Fruit fly (Drosophila melanogaster) Kc167 (cell line): ENCODE data around the gene BomBc3.

Experiments used
- Myc ChIP-seq: fragments of >200 bp; optimal IDR thresholded peaks from 2 replicates; lab custom pipeline; 2017; ENCODE audit warnings: missing external identifiers
- Sin3A ChIP-seq: fragments of >200 bp; optimal IDR thresholded peaks from 2 replicates; lab custom pipeline; 2018; ENCODE audit warnings: missing external identifiers
- h ChIP-seq: fragments of >200 bp; optimal IDR thresholded peaks from 3 replicates; lab custom pipeline; 2018; ENCODE audit warnings: missing external identifiers
- insv ChIP-seq: fragments of >200 bp; optimal IDR thresholded peaks from 3 replicates; lab custom pipeline; 2018; ENCODE audit warnings: missing external identifiers
- psq ChIP-seq: fragments of >200 bp; optimal IDR thresholded peaks from 2 replicates; lab custom pipeline; 2017; ENCODE audit warnings: missing external identifiers
- ttk ChIP-seq: sonication (Bioruptor generic); optimal IDR thresholded peaks from 2 replicates; lab custom pipeline; 2017; ENCODE audit warnings: missing external identifiers

The BomBc3 gene

dm6 chr3R:22103114-22103513 lies 16.2 kb downstream of the BomBc3 start, which contains the start of gene CG13407:
Gene CG13407, plus strand, starts transcription at chr3R:22103414.
- TF ChIP-seq Myc (lab: Kevin White, UChicago), result no peak
- TF ChIP-seq Sin3A (lab: Kevin White, UChicago), result no peak
- no peak for TF ChIP-seq insv (lab: Kevin White, UChicago)
- TF ChIP-seq h (lab: Kevin White, UChicago), result no peak
- no peak for TF ChIP-seq ttk (lab: Kevin White, UChicago)
- TF ChIP-seq psq (lab: Kevin White, UChicago), result no peak

DNA sequence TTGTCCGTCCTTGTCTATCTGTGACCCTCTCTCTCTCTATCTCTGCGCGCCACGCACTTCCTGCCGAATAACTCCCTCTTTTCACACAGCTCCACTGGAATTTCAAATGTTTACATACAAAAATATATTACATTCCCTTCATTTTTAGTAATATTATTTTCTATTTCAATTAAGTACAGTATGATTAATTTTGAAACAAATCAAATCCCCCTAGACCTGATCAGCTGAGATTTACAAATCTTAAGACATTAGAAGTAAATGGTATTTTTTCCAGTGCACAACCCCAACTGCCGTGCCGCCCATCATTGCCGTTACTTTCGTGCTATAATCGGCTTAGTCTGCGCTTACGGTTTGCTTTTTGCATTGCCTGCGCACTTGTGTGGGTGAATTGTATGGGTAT lies 21.4 kb downstream of the BomBc3 start:
- no peak for TF ChIP-seq Myc (lab: Kevin White, UChicago)

- no peak for TF ChIP-seq ttk (lab: Kevin White, UChicago)
- no peak for TF ChIP-seq psq (lab: Kevin White, UChicago)
These were observed 26.3 kb downstream of the BomBc3 start, which contains the start of gene Ir94a for dm6 chr3R:22113127-22113526. Gene Ir94a, plus strand, starts transcription at chr3R:22113427.

DNA sequence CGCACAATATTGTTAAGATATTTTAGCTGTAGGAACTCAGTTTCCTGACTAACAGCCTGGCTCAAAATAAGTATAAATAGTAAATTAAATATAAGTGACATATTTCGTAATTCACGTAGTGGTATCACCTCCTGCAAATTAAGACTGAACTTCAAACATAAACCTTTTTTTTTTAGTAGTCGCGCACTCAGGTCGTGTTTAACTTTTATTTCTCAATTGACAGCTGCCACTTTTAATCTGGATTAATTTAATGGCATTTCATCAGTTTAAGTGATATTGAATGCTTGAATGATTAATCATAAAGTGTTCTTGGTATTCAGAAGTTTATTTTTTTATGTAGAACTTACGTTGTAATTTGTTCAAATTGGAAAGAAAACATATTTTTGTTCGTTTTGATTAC lies 30.3 kb downstream of the BomBc3 start, which contains the start of gene Ir94b:
Gene Ir94b, minus strand, starts transcription at position 101 of the 400 bp plus-strand sequence.
- TF ChIP-seq psq (lab: Kevin White, UChicago) (no peak), ttk (lab: Kevin White, UChicago) (no peak), h (lab: Kevin White, UChicago) (no peak)

DNA sequence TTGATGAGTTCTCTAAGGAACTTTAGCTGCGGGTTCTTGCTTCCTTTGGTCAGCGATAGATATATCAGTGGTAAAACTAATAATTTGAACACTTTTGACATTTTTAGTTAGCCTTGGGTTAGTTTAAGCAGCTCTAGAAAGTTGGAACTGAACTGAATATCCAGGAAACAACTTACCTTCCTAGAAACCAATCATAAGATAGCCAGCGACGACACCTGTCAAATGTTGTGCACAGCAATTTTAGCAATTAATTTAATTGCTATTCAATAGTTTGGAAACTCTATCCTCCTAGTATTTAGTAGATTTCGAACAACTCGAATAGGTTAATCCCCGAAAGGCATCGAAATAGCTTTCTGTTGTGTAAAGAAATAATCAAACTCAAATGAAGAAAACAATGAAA lies 32.5 kb downstream of the BomBc3 start, which contains the start of gene Ir94c:
Gene Ir94c, minus strand, starts transcription at position 101 of the 400 bp plus-strand sequence.
- no peak for TF ChIP-seq ttk (lab: Kevin White, UChicago)
- no peak for TF ChIP-seq Myc (lab: Kevin White, UChicago)

- TF ChIP-seq Sin3A (lab: Kevin White, UChicago), result no peak
These were observed 32.9 kb downstream of the BomBc3 start, which contains the start of gene CG42390 for dm6 chr3R:22119761-22120160. Gene CG42390, plus strand, starts transcription at chr3R:22120061.

dm6 chr3R:22121220-22121619 lies 34.3 kb downstream of the BomBc3 start:
- no peak for TF ChIP-seq ttk (lab: Kevin White, UChicago)
- no peak for TF ChIP-seq Myc (lab: Kevin White, UChicago)
- TF ChIP-seq psq (lab: Kevin White, UChicago), result no peak
- no peak for TF ChIP-seq Sin3A (lab: Kevin White, UChicago)

- no peak for TF ChIP-seq h (lab: Kevin White, UChicago)
These were observed 36.5 kb downstream of the BomBc3 start for dm6 chr3R:22123347-22123746.

- TF ChIP-seq psq (lab: Kevin White, UChicago) (no peak), insv (lab: Kevin White, UChicago) (no peak)
These were observed 38.0 kb downstream of the BomBc3 start for dm6 chr3R:22124863-22125262.

DNA sequence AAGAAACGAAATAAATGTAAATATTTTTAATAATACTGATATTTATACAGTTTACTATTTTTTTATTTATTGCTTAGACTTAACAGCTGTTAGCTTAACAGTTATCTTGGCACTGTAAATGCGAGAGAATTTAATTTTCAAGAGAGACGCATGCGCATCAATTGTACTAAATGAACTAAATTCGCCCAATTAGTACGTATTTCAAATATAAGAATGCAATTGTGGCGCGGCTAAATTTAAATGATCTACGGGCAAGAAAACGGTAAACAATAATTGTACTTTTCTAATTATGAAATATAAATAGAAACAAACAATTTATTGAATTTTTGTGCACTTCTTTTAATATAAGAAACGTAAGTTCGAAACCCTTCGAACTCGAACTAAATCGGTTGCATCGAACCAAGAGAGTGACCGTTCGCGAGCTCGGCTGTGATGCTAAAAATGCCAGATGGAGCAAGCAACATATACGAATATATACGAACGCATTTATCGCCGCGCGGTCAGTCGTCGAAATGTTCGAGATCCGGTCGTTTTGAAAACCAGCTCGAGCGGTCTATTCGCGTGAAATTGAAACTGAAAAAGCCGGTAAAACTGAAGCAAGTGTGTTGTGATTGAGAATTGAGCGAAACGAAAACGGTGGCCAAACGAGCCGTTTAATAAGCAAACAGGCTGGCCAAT lies 46.6 kb downstream of the BomBc3 start, which contains the start of gene SKIP:
Gene SKIP, plus strand, starts transcription at position 494 of the 678 bp plus-strand sequence.
- TF ChIP-seq Myc (lab: Kevin White, UChicago), result no peak
- no peak for TF ChIP-seq h (lab: Kevin White, UChicago)
- TF ChIP-seq insv (lab: Kevin White, UChicago), result no peak
- TF ChIP-seq ttk (lab: Kevin White, UChicago), result no peak
- no peak for TF ChIP-seq Sin3A (lab: Kevin White, UChicago)
- TF ChIP-seq psq (lab: Kevin White, UChicago), result no peak

DNA sequence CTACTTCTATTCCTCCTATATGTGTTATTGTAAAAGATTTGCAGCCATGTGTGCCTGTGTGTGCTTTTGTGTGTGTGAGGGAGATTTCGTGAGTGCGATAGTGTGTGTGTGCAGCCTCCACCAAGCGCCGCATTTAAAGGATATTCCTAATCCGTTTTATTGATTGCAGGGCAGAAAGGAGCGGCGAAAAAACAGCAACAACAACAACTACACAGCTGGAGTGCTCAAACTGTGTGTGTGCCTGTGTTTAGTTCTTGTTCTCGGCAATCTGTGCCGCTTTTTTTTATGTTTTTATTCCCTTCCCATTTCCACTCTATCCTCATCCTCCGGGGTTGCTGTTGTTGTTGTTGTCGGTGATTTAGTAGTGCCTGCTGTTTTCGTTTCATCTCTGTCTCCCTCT lies 47.6 kb downstream of the BomBc3 start:
- no peak for TF ChIP-seq insv (lab: Kevin White, UChicago)
- no peak for TF ChIP-seq h (lab: Kevin White, UChicago)
- no peak for TF ChIP-seq ttk (lab: Kevin White, UChicago)
- no peak for TF ChIP-seq Myc (lab: Kevin White, UChicago)
- TF ChIP-seq Sin3A (lab: Kevin White, UChicago), result no peak
- no peak for TF ChIP-seq psq (lab: Kevin White, UChicago)

DNA sequence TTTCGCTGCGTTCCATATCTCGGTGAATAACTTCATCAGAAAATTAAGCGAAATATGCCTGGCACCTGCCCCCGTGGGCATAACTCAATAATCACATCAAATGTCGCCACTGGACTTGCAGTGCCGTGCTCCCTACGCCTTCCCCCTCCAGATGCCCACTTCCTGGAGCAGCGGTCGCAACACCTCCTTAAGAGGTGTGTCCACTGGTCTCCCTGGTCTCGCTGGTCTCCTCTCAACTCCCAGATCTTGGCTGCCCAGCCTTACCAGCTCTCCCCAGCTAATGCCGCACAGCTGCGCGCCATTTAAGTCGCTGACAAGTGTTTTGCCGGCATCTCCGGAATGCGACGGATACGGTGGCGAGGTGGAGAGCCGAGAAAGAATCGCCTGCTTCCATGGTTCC lies 48.6 kb downstream of the BomBc3 start:
- TF ChIP-seq Sin3A (lab: Kevin White, UChicago), result no peak

DNA sequence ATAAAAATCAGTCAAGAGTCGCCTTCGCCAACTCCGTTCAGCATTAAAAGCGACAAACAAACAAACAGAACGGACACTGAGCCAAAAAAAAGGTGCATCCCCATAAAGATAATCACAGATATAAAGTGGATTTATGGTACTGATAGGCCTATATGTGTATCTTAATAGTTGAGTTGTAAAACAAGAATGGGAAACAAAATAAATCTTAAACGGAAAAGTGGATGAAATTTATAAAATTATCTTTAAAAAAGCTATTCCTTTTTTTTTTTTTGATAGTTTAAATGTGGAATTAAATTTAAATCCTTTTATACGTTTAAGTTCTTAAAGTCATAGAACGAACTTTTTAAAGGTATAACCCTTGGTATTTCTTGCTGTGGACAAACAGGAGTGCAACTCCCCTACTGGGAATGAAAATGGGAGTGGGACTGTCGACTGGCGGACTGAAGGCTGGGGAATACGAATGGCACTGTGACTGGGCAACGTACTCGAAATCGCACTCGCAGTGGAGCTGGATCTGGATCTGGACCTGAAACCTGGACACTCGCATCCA lies 50.2 kb downstream of the BomBc3 start:
- TF ChIP-seq insv (lab: Kevin White, UChicago), result no peak
- no peak for TF ChIP-seq Myc (lab: Kevin White, UChicago)
- TF ChIP-seq Sin3A (lab: Kevin White, UChicago), result no peak
- TF ChIP-seq h (lab: Kevin White, UChicago), result no peak
